Fruit fly (Drosophila melanogaster) whole organism, wandering third instar larva: Measurements from ENCODE around the gene Ccp84Ag.

Experiments
- Myc ChIP-seq: fragments of >200 bp; optimal IDR thresholded peaks from 2 replicates; lab custom pipeline; 2017
- OdsH ChIP-seq: fragments of 200-800 bp; sonication (Bioruptor generic); optimal IDR thresholded peaks from 2 replicates; lab custom pipeline; 2016; ENCODE audit warnings: missing biosample characterization, mild to moderate bottlenecking, missing genetic modification characterization
- dmrt93B ChIP-seq: fragments of 200-800 bp; sonication (Bioruptor generic); optimal IDR thresholded peaks from 2 replicates; lab custom pipeline; 2018; ENCODE audit warnings: missing biosample characterization, mild to moderate bottlenecking, missing genetic modification characterization
- h ChIP-seq: fragments of 200-800 bp; sonication (Bioruptor generic); optimal IDR thresholded peaks from 3 replicates; lab custom pipeline; 2016; ENCODE audit warnings: missing biosample characterization, mild to moderate bottlenecking, missing genetic modification characterization
- jim ChIP-seq: fragments of 175-275, 200-325 bp; sonication (Bioruptor generic); optimal IDR thresholded peaks from 2 replicates; lab custom pipeline; 2016; ENCODE audit warnings: missing biosample characterization, mild to moderate bottlenecking, missing genetic modification characterization
- usp ChIP-seq: fragments of >200 bp; optimal IDR thresholded peaks from 2 replicates; lab custom pipeline; 2017; ENCODE audit warnings: missing biosample characterization, missing genetic modification characterization

DNA sequence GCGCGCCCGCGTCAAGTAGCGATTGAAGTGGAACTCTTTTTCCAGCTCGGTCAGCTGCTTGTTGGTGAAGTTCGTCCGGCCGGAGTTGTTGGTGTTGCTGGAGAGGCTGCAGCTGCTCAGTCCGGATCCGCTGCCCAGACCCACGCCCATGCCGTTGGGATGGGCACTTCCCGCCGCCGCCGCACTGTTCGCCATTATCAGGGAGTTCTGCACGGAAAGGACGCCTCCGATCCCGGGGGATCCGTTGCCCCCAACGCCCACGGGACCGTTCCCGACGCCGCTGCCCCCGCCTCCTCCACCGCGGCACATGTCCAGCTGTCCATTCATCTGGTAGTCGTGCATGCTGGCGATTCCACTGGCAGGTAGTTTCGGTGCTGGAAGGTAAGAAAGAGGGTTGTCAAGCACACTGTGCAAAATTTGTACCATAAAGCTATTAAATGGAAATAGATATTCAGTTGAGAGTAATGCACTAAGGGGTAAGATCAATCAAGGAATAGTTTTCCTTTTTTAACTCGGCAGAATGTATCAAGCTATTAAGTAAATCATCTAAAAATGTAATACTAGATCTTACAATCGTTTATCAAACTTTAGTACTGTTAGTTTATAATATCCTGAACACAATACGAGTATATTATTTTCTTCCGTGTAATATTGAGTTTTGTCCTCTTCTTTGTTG lies 23.8 kb upstream of the Ccp84Ag start:
- TF ChIP-seq h (GFP tag; lab: Kevin White, UChicago) (no peak), jim (GFP tag; lab: Kevin White, UChicago) (no peak), Myc (lab: Kevin White, UChicago) (no peak), usp (GFP tag; lab: Kevin White, UChicago) (no peak), dmrt93B (no peak), OdsH (GFP tag; lab: Kevin White, UChicago) (no peak)
